Worm (Caenorhabditis elegans) whole organism, L2 larva: ENCODE measurements around the gene fbxa-113.

ENCODE experiments used
- F13H6.1 ChIP-seq: sonication (generic microtip); optimal IDR thresholded peaks from 2 replicates; lab custom pipeline; 2016; ENCODE audit warnings: missing genetic modification characterization, missing compliant biosample characterization
- elt-3 ChIP-seq: sonication (generic microtip); optimal IDR thresholded peaks from 2 replicates; lab custom pipeline; 2017; ENCODE audit warnings: missing biosample characterization, missing genetic modification characterization

DNA sequence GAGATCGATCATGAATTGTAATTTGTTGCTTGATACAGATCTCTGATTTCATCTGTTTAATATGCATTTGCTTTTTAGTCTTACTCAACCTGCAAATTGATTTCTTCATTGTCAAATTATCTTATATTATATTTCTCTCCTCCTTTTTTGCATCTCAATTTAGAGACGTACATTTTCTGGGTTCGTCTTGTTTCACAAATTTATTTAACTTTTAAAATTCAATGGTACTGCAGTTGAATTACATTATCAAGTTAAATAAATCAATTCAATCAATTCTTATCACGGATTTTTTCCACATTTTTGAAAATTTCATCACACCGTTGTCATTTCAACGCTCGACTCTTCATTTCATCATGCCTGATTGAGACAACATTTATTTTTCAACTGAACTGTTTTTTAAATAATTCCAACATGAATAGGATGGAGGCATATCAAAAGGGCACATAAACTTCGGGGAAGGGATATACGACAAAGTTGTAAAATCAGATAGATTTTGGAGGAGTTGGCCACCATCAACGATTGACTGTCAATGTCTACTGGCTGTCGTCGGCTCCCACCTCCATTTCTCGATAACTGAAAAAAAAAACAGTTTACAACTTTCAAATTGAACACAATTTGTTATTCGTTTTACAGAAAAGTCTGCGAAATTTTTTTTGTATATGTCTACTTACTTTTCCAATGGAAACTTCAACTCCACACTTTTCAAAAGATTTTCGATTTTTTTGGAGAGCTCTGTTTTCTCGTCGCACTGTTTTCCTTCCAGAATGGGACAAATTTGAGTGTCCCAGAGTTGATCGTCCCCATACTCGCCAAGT, 40.7 kb upstream of the fbxa-113 start:
- TF ChIP-seq F13H6.1 (tag; lab: Kevin White, UChicago) (no peak), elt-3 (no peak)
